Worm (Caenorhabditis elegans) whole organism, L4/young adult: ENCODE data around the gene F42A10.5.

Experiments used
- W03F9.2 ChIP-seq: fragments of 150-350 bp; optimal IDR thresholded peaks from 2 replicates; lab custom pipeline; 2014; ENCODE audit warnings: missing biosample characterization, missing genetic modification characterization
- dao-5 ChIP-seq: sonication (generic microtip); optimal IDR thresholded peaks from 2 replicates; lab custom pipeline; 2016; ENCODE audit warnings: missing genotype, missing genetic modification characterization, moderate library complexity, missing compliant biosample characterization

- TF ChIP-seq dao-5 (tag; lab: Kevin White, UChicago) (no peak), W03F9.2 (tag; lab: Kevin White, UChicago) (no peak)
Measured at ce11 chrIII:6123647-6124046, 49.6 kb downstream of the F42A10.5 start.
